Fruit fly (Drosophila melanogaster) Kc167 (cell line): Measurements from ENCODE around the gene Drsl4.

ENCODE experiments used
- Myc ChIP-seq: fragments of >200 bp; optimal IDR thresholded peaks from 2 replicates; lab custom pipeline; 2017; ENCODE audit warnings: missing external identifiers
- Sin3A ChIP-seq: fragments of >200 bp; optimal IDR thresholded peaks from 2 replicates; lab custom pipeline; 2018; ENCODE audit warnings: missing external identifiers
- h ChIP-seq: fragments of >200 bp; optimal IDR thresholded peaks from 3 replicates; lab custom pipeline; 2018; ENCODE audit warnings: missing external identifiers
- insv ChIP-seq: fragments of >200 bp; optimal IDR thresholded peaks from 3 replicates; lab custom pipeline; 2018; ENCODE audit warnings: missing external identifiers
- psq ChIP-seq: fragments of >200 bp; optimal IDR thresholded peaks from 2 replicates; lab custom pipeline; 2017; ENCODE audit warnings: missing external identifiers
- ttk ChIP-seq: sonication (Bioruptor generic); optimal IDR thresholded peaks from 2 replicates; lab custom pipeline; 2017; ENCODE audit warnings: missing external identifiers

The Drsl4 gene

dm6 chr3L:3338028-3338855 is 22.8 kb downstream of the Drsl4 start:
- no peak for TF ChIP-seq Myc (lab: Kevin White, UChicago)
- no peak for TF ChIP-seq psq (lab: Kevin White, UChicago)
- no peak for TF ChIP-seq ttk
- TF ChIP-seq h (lab: Kevin White, UChicago), result no peak
- TF ChIP-seq Sin3A (lab: Kevin White, UChicago), result no peak
- TF ChIP-seq insv, result no peak

- no peak for TF ChIP-seq Myc (lab: Kevin White, UChicago)
- TF ChIP-seq psq (lab: Kevin White, UChicago), result no peak
- no peak for TF ChIP-seq Sin3A (lab: Kevin White, UChicago)
- no peak for TF ChIP-seq insv
- no peak for TF ChIP-seq h (lab: Kevin White, UChicago)
- no peak for TF ChIP-seq ttk
These were observed 23.6 kb downstream of the Drsl4 start for dm6 chr3L:3338882-3339590.

DNA sequence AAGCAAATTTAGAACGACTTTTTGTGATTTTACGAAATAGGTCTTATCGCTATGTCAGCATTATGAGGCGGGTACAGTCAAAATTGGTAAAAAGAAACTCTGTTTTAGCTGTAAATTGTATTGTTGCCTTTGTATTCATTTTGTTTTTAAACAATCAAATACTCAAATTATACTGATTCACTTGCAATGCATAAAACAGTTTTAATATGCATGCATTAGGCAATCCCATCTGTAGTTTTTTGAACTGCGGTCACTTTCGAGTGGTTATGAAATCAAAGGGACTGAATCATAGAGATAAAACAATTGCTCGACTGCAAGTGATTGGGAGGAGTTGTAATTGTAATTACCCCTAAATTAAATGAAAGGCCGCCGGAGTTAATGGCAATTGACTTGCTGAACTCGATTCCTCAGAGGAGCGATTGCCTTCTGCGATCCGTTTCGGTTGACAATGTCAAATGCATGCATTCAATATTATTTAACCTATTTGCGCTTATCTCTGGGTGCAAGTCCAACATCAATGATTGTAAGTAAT is 24.3 kb downstream of the Drsl4 start:
- no peak for TF ChIP-seq insv
- TF ChIP-seq ttk, result no peak
- no peak for TF ChIP-seq Myc (lab: Kevin White, UChicago)
- no peak for TF ChIP-seq Sin3A (lab: Kevin White, UChicago)
- no peak for TF ChIP-seq psq (lab: Kevin White, UChicago)
- TF ChIP-seq h (lab: Kevin White, UChicago), result no peak

DNA sequence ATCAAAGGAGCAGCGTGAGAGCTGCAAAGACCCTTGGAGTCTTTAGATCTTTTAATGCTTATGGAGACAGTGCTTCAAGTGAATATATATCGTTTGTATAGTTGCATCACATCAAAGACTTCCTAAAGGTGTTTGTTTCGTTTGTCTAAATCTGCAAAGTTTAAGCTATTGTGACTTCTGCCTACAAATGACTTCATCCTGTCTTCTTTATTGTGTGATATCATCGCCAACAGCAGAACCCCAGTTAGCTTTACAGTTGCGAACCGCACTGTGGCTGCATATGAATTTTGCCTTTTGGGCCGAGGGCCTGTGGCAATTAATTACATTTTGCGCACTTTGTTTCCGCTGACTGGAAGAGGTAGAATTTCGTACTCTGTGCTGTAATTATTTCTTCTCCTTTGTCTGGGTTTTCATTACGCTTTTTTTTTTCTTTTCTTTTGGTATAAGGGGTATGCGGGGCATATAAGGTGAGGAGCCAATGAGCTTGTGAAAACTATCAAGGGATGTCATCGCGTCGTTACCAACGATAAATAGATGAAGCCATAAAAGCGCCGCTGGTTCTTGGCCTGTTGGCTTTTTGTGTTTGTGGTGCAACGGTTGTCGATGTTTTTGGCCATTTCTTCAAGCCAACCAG is 27.0 kb downstream of the Drsl4 start:
- no peak for TF ChIP-seq Myc (lab: Kevin White, UChicago)
- TF ChIP-seq insv, result no peak
- TF ChIP-seq psq (lab: Kevin White, UChicago), result no peak
- TF ChIP-seq h (lab: Kevin White, UChicago), result no peak
- TF ChIP-seq Sin3A (lab: Kevin White, UChicago), result no peak
- TF ChIP-seq ttk, result no peak

- TF ChIP-seq insv, result no peak
- no peak for TF ChIP-seq psq (lab: Kevin White, UChicago)
- no peak for TF ChIP-seq h (lab: Kevin White, UChicago)
- TF ChIP-seq Sin3A (lab: Kevin White, UChicago), result no peak
- TF ChIP-seq Myc (lab: Kevin White, UChicago), result no peak
- no peak for TF ChIP-seq ttk
These were observed 27.8 kb downstream of the Drsl4 start for dm6 chr3L:3343260-3343659.

DNA sequence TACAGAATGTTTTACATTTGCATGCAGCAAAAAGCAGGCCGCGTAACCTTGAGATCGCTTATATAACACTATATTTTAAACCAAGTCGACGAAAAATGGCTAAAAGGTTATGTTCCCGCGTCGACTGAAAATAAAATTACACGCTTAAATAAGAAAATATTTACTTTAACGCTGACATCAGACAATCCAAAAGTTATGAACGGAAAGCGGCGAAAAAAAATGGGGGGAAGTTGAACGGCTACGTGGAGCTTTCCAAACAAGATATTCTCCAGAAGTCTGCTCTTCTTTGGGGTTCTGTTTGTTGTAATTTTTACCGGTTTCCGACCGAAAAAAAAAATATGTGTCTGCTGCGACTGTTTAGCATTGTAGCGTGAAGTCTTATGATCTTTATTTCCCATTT is 29.1 kb downstream of the Drsl4 start:
- no peak for TF ChIP-seq Sin3A (lab: Kevin White, UChicago)
- no peak for TF ChIP-seq ttk
- TF ChIP-seq psq (lab: Kevin White, UChicago), result no peak
- TF ChIP-seq Myc (lab: Kevin White, UChicago), result no peak
- no peak for TF ChIP-seq h (lab: Kevin White, UChicago)
- TF ChIP-seq insv, result no peak

DNA sequence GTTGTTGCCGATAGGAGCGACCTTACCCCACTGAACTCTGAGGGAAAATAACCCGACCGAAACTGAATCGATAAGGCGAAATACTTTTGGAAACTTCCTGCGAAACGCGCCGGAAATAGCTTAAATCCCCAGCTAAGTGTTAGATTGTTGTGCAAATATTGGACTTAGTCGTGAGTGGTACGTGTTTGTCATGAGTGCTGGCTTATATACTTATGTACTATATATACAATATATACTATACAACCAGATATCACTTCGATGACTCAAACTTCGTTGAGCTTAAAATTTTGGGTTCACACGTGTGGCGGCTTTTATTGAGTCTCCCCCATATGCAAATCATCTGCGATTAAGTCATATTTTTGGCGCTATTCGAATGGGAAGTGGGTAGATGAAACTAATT is 30.9 kb downstream of the Drsl4 start:
- TF ChIP-seq h (lab: Kevin White, UChicago), result no peak
- no peak for TF ChIP-seq ttk
- TF ChIP-seq psq (lab: Kevin White, UChicago), result no peak
- TF ChIP-seq insv, result no peak
- TF ChIP-seq Myc (lab: Kevin White, UChicago), result no peak
- TF ChIP-seq Sin3A (lab: Kevin White, UChicago), result no peak

dm6 chr3L:3348956-3349824 is 33.8 kb downstream of the Drsl4 start:
- TF ChIP-seq psq (lab: Kevin White, UChicago) (no peak), ttk (no peak), Sin3A (lab: Kevin White, UChicago) (no peak), h (lab: Kevin White, UChicago) (no peak), Myc (lab: Kevin White, UChicago) (no peak), insv (no peak)

dm6 chr3L:3349825-3350123 is 34.4 kb downstream of the Drsl4 start:
- TF ChIP-seq ttk (no peak), Myc (lab: Kevin White, UChicago) (no peak), h (lab: Kevin White, UChicago) (no peak), psq (lab: Kevin White, UChicago) (no peak), Sin3A (lab: Kevin White, UChicago) (no peak), insv (no peak)

DNA sequence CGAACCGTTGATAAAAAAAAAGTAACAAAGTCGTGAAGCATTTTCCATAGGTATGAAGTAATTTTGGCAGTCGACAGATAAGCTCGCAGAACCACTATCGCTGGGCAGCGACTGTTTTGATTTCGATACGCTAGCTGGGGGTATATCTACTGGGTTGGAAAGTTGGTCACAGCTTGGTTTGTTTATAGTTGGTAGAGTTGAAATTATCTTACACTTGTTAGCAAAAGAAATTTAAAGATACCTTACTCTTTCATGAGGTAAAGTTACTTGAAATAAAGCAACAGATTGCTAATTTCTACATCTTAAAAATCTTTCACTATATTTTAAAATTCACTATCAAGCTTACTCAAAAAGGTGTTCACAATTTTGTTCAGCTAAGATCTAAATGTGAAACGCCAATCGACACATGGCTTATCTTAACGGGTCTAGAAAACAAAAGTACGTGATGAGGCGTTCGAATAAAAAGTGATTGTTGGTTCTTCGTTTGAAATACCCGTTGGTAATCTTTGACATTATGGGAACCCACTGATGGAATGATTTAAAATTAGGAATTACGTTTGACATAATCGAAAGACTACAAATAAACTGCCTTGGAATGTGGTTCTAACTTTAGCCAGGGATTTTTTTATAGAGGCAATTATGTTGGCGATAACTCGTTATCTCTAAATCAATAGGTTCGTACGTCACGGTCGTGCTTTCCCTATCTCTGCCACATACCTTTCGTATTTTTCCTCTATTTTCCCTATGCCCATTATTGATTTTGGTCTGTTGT is 35.3 kb downstream of the Drsl4 start:
- no peak for TF ChIP-seq Sin3A (lab: Kevin White, UChicago)
- no peak for TF ChIP-seq insv
- no peak for TF ChIP-seq psq (lab: Kevin White, UChicago)
- no peak for TF ChIP-seq h (lab: Kevin White, UChicago)
